Worm (Caenorhabditis elegans): Measurements from ENCODE around the gene best-14.

ce11 chrV:10548981-10549380, 8.8 kb upstream of the best-14 start, which contains the start of gene srd-34:
- TF ChIP-seq fos-1 (tag; optimal IDR thresholded peaks at IDR 0.05): no peak
- TF ChIP-seq lir-3 (tag; optimal IDR thresholded peaks at IDR 0.05): no peak
- no peak for TF ChIP-seq nhr-28 (tag; optimal IDR thresholded peaks at IDR 0.05)
- no peak for TF ChIP-seq hlh-11 (tag; optimal IDR thresholded peaks at IDR 0.05)
- TF ChIP-seq unc-62 (GFP tag; optimal IDR thresholded peaks at IDR 0.05 in 1 of 2): no peak
- no peak for TF ChIP-seq unc-62 (tag; optimal IDR thresholded peaks at IDR 0.05)
- TF ChIP-seq lin-39 (tag; optimal IDR thresholded peaks at IDR 0.05): no peak
- no peak for TF ChIP-seq ces-1 (GFP tag; optimal IDR thresholded peaks at IDR 0.05)
- TF ChIP-seq ama-1 (optimal IDR thresholded peaks at IDR 0.05): no peak
- no peak for TF ChIP-seq lin-15B (tag; optimal IDR thresholded peaks at IDR 0.05)
- TF ChIP-seq tag-97 (GFP tag; IDR thresholded peaks at IDR 0.05): no peak
- no peak for TF ChIP-seq dve-1 (tag; optimal IDR thresholded peaks at IDR 0.05; ENCODE audit: insufficient read depth)
- no peak for TF ChIP-seq ceh-28 (tag; optimal IDR thresholded peaks at IDR 0.05)
- TF ChIP-seq lin-13 (GFP tag; optimal IDR thresholded peaks at IDR 0.05): no peak

All from whole organism, L4 larva.